Worm (Caenorhabditis elegans): ENCODE data around the gene unc-58.

The unc-58 gene

DNA sequence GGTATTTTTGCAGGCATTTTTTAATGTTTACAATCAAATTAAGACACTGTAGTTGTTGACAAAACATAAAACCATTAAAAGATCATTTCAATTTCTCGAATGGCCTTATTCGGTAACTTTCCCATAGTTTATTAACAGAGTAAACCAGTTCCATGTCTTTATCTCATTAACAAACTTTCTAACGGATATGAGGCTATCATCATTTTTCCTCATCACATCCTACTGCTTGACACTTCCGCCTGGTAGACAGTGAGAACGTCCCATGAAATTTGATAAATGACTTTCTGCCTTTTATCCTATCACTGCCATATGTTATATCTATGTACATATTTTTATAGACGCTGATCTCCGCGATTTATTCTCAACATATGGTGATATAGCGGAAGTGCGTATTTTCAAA is 37.6 kb upstream of the unc-58 start:
- peak; percentile 36 for TF ChIP-seq nhr-23 (tag; optimal IDR thresholded peaks at IDR 0.05)
- TF ChIP-seq nhr-12 (tag; optimal IDR thresholded peaks at IDR 0.05): no peak
- no peak for TF ChIP-seq nhr-28 (tag; optimal IDR thresholded peaks at IDR 0.05)

ce11 chrX:10168534-10168933 is 35.6 kb upstream of the unc-58 start:
- TF ChIP-seq lsy-12 (tag; optimal IDR thresholded peaks at IDR 0.05) (peak; percentile 14), nhr-23 (tag; optimal IDR thresholded peaks at IDR 0.05) (peak; percentile 80), jun-1 (tag; optimal IDR thresholded peaks at IDR 0.05) (no peak), elt-1 (tag; optimal IDR thresholded peaks at IDR 0.05) (no peak), elt-3 (tag; optimal IDR thresholded peaks at IDR 0.05) (no peak), ztf-4 (tag; optimal IDR thresholded peaks at IDR 0.05) (no peak), pqm-1 (tag; optimal IDR thresholded peaks at IDR 0.05) (no peak), daf-12 (tag; optimal IDR thresholded peaks at IDR 0.05) (no peak)

- no peak for TF ChIP-seq ceh-9 (tag; optimal IDR thresholded peaks at IDR 0.05)
- TF ChIP-seq nhr-67 (tag; optimal IDR thresholded peaks at IDR 0.05): no peak
- no peak for TF ChIP-seq nhr-23 (tag; optimal IDR thresholded peaks at IDR 0.05)
- no peak for TF ChIP-seq ztf-4 (tag; optimal IDR thresholded peaks at IDR 0.05)
- TF ChIP-seq aly-2 (tag; optimal IDR thresholded peaks at IDR 0.05): no peak
- TF ChIP-seq egl-27 (tag; optimal IDR thresholded peaks at IDR 0.05): no peak
- no peak for TF ChIP-seq lin-39 (tag; optimal IDR thresholded peaks at IDR 0.05)
These were observed 34.0 kb upstream of the unc-58 start, which contains the start of gene rnp-9 for ce11 chrX:10167005-10167404. TSS of gene rnp-9 (plus strand) at chrX:10167305.

DNA sequence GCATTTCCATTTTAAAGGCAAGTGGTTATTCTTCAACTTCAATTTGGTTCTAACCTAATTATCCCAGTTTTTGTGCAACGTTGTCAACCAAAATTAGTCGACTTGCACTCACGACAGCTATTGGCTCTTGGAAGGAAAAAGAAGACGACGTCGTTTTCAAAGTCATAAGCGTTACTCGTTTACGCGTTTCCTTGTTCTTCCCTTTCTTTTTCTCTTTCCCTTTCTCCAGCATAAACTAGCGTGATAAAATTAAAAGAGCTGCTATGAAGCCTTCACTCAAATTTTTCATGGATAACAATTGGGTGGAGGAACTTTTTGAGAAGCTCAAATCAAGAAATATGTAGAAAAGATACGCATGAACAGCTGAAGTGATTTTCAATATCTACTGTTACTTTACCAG is 30.2 kb upstream of the unc-58 start:
- no peak for TF ChIP-seq R02D3.7 (tag; optimal IDR thresholded peaks at IDR 0.05)
- TF ChIP-seq ztf-11 (tag; optimal IDR thresholded peaks at IDR 0.05): no peak
- TF ChIP-seq nhr-23 (tag; optimal IDR thresholded peaks at IDR 0.05): no peak

- TF ChIP-seq fkh-10 (GFP tag; optimal IDR thresholded peaks at IDR 0.05): peak; percentile 73
- TF ChIP-seq lin-15B (tag; optimal IDR thresholded peaks at IDR 0.05): no peak
- no peak for TF ChIP-seq mdl-1 (tag; optimal IDR thresholded peaks at IDR 0.05)
These were observed 29.5 kb upstream of the unc-58 start for ce11 chrX:10162476-10162875.

DNA sequence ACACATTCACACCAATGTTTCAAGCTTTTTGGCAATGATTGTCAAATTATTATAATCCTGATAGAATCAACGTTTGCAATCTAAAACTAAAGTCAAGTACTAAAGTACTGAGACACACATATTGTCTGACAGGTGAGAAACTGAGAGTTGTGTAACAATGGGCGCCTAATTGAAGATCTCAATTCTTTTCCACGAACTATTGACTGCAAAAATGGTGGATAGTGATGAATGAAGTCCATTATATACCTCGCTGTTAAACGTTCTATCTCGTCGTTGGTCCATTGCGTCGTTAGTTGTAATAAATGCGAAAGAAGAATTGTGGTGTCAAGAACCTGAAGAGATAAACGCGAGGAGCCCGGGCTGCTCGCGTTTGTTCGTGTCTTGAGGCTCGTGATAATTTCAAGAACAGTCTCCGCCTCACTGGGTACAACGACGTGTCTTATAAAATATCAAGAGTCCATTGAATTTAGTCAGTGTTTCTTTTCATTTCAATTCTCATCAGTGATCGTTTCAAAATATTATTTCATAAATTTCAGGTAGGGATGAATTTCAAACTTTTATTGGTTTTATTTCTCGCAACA is 27.2 kb upstream of the unc-58 start, which contains the start of gene F09B9.4:
F09B9.4 (plus strand) TSS at position 531 of the 581 bp plus-strand sequence.
- TF ChIP-seq nfya-1 (tag; optimal IDR thresholded peaks at IDR 0.05; ENCODE audit: insufficient read depth): peak; percentile 10
- no peak for TF ChIP-seq ztf-11 (tag; optimal IDR thresholded peaks at IDR 0.05)
- TF ChIP-seq lin-39 (tag; optimal IDR thresholded peaks at IDR 0.05): peak; percentile 26
- TF ChIP-seq egl-5 (tag; optimal IDR thresholded peaks at IDR 0.05): peak; percentile 57
- TF ChIP-seq unc-39 (tag; optimal IDR thresholded peaks at IDR 0.05): no peak

DNA sequence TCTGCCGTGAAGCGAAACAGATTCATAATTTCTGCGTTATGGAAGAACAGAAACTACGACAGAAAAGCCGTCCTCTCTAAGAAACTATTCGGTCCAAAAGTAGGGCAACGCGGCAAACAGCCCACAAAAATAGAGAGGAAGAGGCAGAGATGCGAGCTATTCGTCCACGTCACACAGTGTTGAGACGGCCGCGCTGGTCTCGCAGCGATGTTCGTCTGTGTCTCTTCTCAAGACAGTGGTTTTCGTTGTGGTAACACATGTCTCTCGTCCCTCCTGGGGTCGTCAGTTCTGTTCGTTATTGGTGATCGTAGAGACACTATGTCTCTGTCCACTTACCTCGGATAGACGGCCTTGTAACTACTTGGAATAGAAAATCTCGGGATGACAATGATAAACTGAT is 25.7 kb upstream of the unc-58 start, which contains the start of gene erd-2.1:
erd-2.1 (minus strand) TSS at position 114 of the 400 bp plus-strand sequence.
- TF ChIP-seq ceh-28 (tag; optimal IDR thresholded peaks at IDR 0.05): peak; percentile 40
- peak; percentile 95 for TF ChIP-seq nfya-1 (tag; optimal IDR thresholded peaks at IDR 0.05; ENCODE audit: insufficient read depth)
- no peak for TF ChIP-seq skn-1 (tag; optimal IDR thresholded peaks at IDR 0.05)
- no peak for TF ChIP-seq daf-12 (tag; optimal IDR thresholded peaks at IDR 0.05)
- peak; percentile 2 for TF ChIP-seq lsy-12 (tag; optimal IDR thresholded peaks at IDR 0.05)
- TF ChIP-seq aly-2 (tag; optimal IDR thresholded peaks at IDR 0.05): no peak
- peak; percentile 57 for TF ChIP-seq lin-15B (tag; optimal IDR thresholded peaks at IDR 0.05)
- TF ChIP-seq ztf-11 (tag; optimal IDR thresholded peaks at IDR 0.05): no peak
- no peak for TF ChIP-seq nhr-12 (tag; optimal IDR thresholded peaks at IDR 0.05)
- TF ChIP-seq mml-1 (tag; optimal IDR thresholded peaks at IDR 0.05): no peak
- no peak for TF ChIP-seq nhr-77 (tag; optimal IDR thresholded peaks at IDR 0.05)
- peak; percentile 89 for TF ChIP-seq nhr-23 (tag; optimal IDR thresholded peaks at IDR 0.05)
- no peak for TF ChIP-seq elt-1 (tag; optimal IDR thresholded peaks at IDR 0.05)
- TF ChIP-seq ceh-82 (tag; optimal IDR thresholded peaks at IDR 0.05): no peak
- TF ChIP-seq fkh-2 (tag; optimal IDR thresholded peaks at IDR 0.05): no peak
- peak; percentile 58 for TF ChIP-seq nhr-43 (tag; optimal IDR thresholded peaks at IDR 0.05; ENCODE audit: poor library complexity, severe bottlenecking)
- TF ChIP-seq mdl-1 (tag; optimal IDR thresholded peaks at IDR 0.05): no peak
- TF ChIP-seq ama-1 (optimal IDR thresholded peaks at IDR 0.05): peak; percentile 69
- no peak for TF ChIP-seq nhr-11 (tag; optimal IDR thresholded peaks at IDR 0.05)
- TF ChIP-seq jun-1 (tag; optimal IDR thresholded peaks at IDR 0.05): no peak
- peak; percentile 20 for TF ChIP-seq tbx-2 (tag; optimal IDR thresholded peaks at IDR 0.05)
- no peak for TF ChIP-seq nhr-67 (tag; optimal IDR thresholded peaks at IDR 0.05)
- peak; percentile 52 for TF ChIP-seq elt-2 (tag; optimal IDR thresholded peaks at IDR 0.05)
- TF ChIP-seq snpc-4 (tag; optimal IDR thresholded peaks at IDR 0.05): peak; percentile 2
- TF ChIP-seq pha-4 (tag; optimal IDR thresholded peaks at IDR 0.05): peak; percentile 69
- no peak for TF ChIP-seq fkh-10 (GFP tag; optimal IDR thresholded peaks at IDR 0.05)
- no peak for TF ChIP-seq ceh-9 (tag; optimal IDR thresholded peaks at IDR 0.05)
- no peak for TF ChIP-seq nhr-28 (tag; optimal IDR thresholded peaks at IDR 0.05)
- TF ChIP-seq R02D3.7 (tag; optimal IDR thresholded peaks at IDR 0.05): no peak
- TF ChIP-seq eor-1 (tag; optimal IDR thresholded peaks at IDR 0.05): no peak
- peak; percentile 57 for TF ChIP-seq nhr-25 (tag; optimal IDR thresholded peaks at IDR 0.05)
- peak; percentile 75 for TF ChIP-seq lin-39 (tag; optimal IDR thresholded peaks at IDR 0.05)
- no peak for TF ChIP-seq egl-27 (tag; optimal IDR thresholded peaks at IDR 0.05)
